Worm (Caenorhabditis elegans) whole organism, late embryonic: ENCODE measurements around the gene cyp-33C7.

Source experiments
- C08G9.2 ChIP-seq: sonication (generic microtip); optimal IDR thresholded peaks from 2 replicates; lab custom pipeline; 2016; ENCODE audit warnings: mild to moderate bottlenecking, missing genetic modification characterization, moderate library complexity, missing compliant biosample characterization
- C38D4.7 ChIP-seq: fragments of 200-800 bp; sonication (Bioruptor generic); optimal IDR thresholded peaks from 2 replicates; lab custom pipeline; 2018; ENCODE audit warnings: mild to moderate bottlenecking, missing genetic modification characterization, moderate library complexity, missing compliant biosample characterization
- K02D7.2 ChIP-seq: sonication (generic microtip); optimal IDR thresholded peaks from 2 replicates; lab custom pipeline; 2017; ENCODE audit warnings: mild to moderate bottlenecking, missing genetic modification characterization, missing compliant biosample characterization
- K09A11.1 ChIP-seq: sonication (generic microtip); optimal IDR thresholded peaks from 2 replicates; lab custom pipeline; 2017; ENCODE audit warnings: antibody characterized with exemption, mild to moderate bottlenecking, missing genetic modification characterization, missing compliant biosample characterization; ENCODE audit not compliant: insufficient read depth
- ahr-1 ChIP-seq: sonication (generic microtip); optimal IDR thresholded peaks from 2 replicates; lab custom pipeline; 2016; ENCODE audit warnings: missing genetic modification characterization, missing compliant biosample characterization
- ama-1 ChIP-seq: fragments of 150-350 bp; optimal IDR thresholded peaks from 2 replicates; lab custom pipeline; 2014
- ceh-14 ChIP-seq: sonication (generic microtip); optimal IDR thresholded peaks from 2 replicates; lab custom pipeline; 2016; ENCODE audit warnings: missing genotype, missing genetic modification characterization, missing compliant biosample characterization
- ceh-22 ChIP-seq: sonication (generic microtip); optimal IDR thresholded peaks from 2 replicates; lab custom pipeline; 2017; ENCODE audit warnings: missing biosample characterization, missing genetic modification characterization
- ceh-24 ChIP-seq: sonication (generic microtip); optimal IDR thresholded peaks from 2 replicates; lab custom pipeline; 2016; ENCODE audit warnings: mild to moderate bottlenecking, missing genetic modification characterization, missing compliant biosample characterization
- ceh-31 ChIP-seq: sonication (generic microtip); optimal IDR thresholded peaks from 2 replicates; lab custom pipeline; 2016; ENCODE audit warnings: missing genetic modification characterization, missing compliant biosample characterization
- ceh-9 ChIP-seq: sonication (generic microtip); optimal IDR thresholded peaks from 2 replicates; lab custom pipeline; 2016; ENCODE audit warnings: mild to moderate bottlenecking, missing genetic modification characterization, inconsistent platforms, missing compliant biosample characterization
- dmd-4 ChIP-seq: sonication (generic microtip); optimal IDR thresholded peaks from 2 replicates; lab custom pipeline; 2016; ENCODE audit warnings: borderline replicate concordance, missing genetic modification characterization, missing compliant biosample characterization
- eyg-1 ChIP-seq: sonication (generic microtip); optimal IDR thresholded peaks from 2 replicates; lab custom pipeline; 2016; ENCODE audit warnings: missing genotype, missing genetic modification characterization, missing compliant biosample characterization
- fax-1 ChIP-seq: sonication (generic microtip); optimal IDR thresholded peaks from 2 replicates; lab custom pipeline; 2016; ENCODE audit warnings: missing genotype, missing genetic modification characterization, missing compliant biosample characterization
- fkh-10 ChIP-seq: fragments of 150-350 bp; optimal IDR thresholded peaks from 2 replicates; lab custom pipeline; 2014; ENCODE audit warnings: missing biosample characterization, missing genetic modification reagents, missing genetic modification characterization
- gmeb-2 ChIP-seq: sonication (generic microtip); optimal IDR thresholded peaks from 2 replicates; lab custom pipeline; 2016; ENCODE audit warnings: missing genetic modification characterization, inconsistent platforms, missing compliant biosample characterization
- hlh-15 ChIP-seq: sonication (generic microtip); optimal IDR thresholded peaks from 2 replicates; lab custom pipeline; 2016; ENCODE audit warnings: missing genetic modification characterization, missing compliant biosample characterization
- hlh-30 ChIP-seq: sonication (generic microtip); optimal IDR thresholded peaks from 2 replicates; lab custom pipeline; 2017; ENCODE audit warnings: antibody characterized with exemption, missing genetic modification characterization, missing compliant biosample characterization; ENCODE audit not compliant: insufficient read depth
- hlh-6 ChIP-seq: sonication (generic microtip); optimal IDR thresholded peaks from 2 replicates; lab custom pipeline; 2016; ENCODE audit warnings: missing genotype, missing genetic modification characterization, missing compliant biosample characterization
- madf-2 ChIP-seq: sonication (generic microtip); optimal IDR thresholded peaks from 2 replicates; lab custom pipeline; 2017; ENCODE audit warnings: missing genetic modification characterization, missing compliant biosample characterization
- mec-3 ChIP-seq: sonication (generic microtip); optimal IDR thresholded peaks from 2 replicates; lab custom pipeline; 2016; ENCODE audit warnings: borderline replicate concordance, missing genetic modification characterization, missing compliant biosample characterization
- nfya-1 ChIP-seq: sonication (generic microtip); optimal IDR thresholded peaks from 2 replicates; lab custom pipeline; 2017; ENCODE audit warnings: missing genetic modification characterization, mild to moderate bottlenecking, missing compliant biosample characterization, antibody characterized with exemption, moderate library complexity
- odd-2 ChIP-seq: sonication (generic microtip); optimal IDR thresholded peaks from 2 replicates; lab custom pipeline; 2017; ENCODE audit warnings: antibody characterized with exemption, mild to moderate bottlenecking, missing genetic modification characterization, missing compliant biosample characterization
- pha-4 ChIP-seq: fragments of 150-350 bp; optimal IDR thresholded peaks from 2 replicates; lab custom pipeline; 2018; ENCODE audit warnings: missing biosample characterization, missing genetic modification reagents, missing genetic modification characterization
- syd-9 ChIP-seq: sonication (generic microtip); optimal IDR thresholded peaks from 2 replicates; lab custom pipeline; 2016; ENCODE audit warnings: mild to moderate bottlenecking, missing genetic modification characterization, moderate library complexity, missing compliant biosample characterization
- ttx-3 ChIP-seq: sonication (generic microtip); optimal IDR thresholded peaks from 2 replicates; lab custom pipeline; 2016; ENCODE audit warnings: missing genetic modification reagents, missing genetic modification characterization, missing compliant biosample characterization
- unc-3 ChIP-seq, 2 experiments: fragments of 200-800 bp in 1 of 2; sonication (Bioruptor generic) in 1 of 2; sonication (generic microtip) in 1 of 2; conservative IDR thresholded peaks in 1 of 2; optimal IDR thresholded peaks in 1 of 2; 2 replicates each; pipeline versions ENCODE4 v1.3.6 to Lab custom; 2016 to 2022; ENCODE audit warnings: missing compliant biosample characterization in 2 of 2, missing genetic modification characterization in 2 of 2, missing genetic modification reagents in 1 of 2
- unc-42 ChIP-seq: sonication (generic microtip); optimal IDR thresholded peaks from 2 replicates; lab custom pipeline; 2016; ENCODE audit warnings: missing genotype, missing genetic modification characterization, missing compliant biosample characterization

The cyp-33C7 gene

DNA sequence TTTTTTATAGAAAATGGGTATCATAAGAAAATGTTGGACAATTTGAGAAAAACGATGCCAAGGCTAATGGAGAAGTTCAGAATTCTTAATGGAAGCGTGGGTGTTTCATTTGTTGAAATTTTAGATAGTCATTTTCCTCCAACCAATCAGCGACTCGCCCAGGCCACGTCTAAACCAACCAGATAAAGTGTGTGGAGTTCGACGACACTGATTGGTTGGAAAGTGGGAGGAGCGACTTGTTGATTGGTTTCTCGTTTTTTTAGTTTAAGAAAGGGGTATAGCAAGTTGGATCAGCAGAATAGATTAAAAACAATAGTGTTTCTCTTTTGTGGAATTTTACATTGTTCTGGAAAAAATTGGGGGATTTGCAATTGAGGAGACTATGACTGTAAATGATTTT, 42.8 kb upstream of the cyp-33C7 start:
- TF ChIP-seq nfya-1 (tag; lab: Kevin White, UChicago) = peak; percentile 92
- TF ChIP-seq eyg-1 (tag; lab: Kevin White, UChicago) = no peak

ce11 chrV:2211936-2212335, 38.4 kb upstream of the cyp-33C7 start, which contains the start of gene nhr-133:
TSS of gene nhr-133 (minus strand) at chrV:2212118.
- TF ChIP-seq hlh-30 (tag; lab: Kevin White, UChicago) = peak; percentile 37
- no peak for TF ChIP-seq dmd-4 (tag; lab: Kevin White, UChicago)
- TF ChIP-seq, all 69 proteins: peak for 1

DNA sequence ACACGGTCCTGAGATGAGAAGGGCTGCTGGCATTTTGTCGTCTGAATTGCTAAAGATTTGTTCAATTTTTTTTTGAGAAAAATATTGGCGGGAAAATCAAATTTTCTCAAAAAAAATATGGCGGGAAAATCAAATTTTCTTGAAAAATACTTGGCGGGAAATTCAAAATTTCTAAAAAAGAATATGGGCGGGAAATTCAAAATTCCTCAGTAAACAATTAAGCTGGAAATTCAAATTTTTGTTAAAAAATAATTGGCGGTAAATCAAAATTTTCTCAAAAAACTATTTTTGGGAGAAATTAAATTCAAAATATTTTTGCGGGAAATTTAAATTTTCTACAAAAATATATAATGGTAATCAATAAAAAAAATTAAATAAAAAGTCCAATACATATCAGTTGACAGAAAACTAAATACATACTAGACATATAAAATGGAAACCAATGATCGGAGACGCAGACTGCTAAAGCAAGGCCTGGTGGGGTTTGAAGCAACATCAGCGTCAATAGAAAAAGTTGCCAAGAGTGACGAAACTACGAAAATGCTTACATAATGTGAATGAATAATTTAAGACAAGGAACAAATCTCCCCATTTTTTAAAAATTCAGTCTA, 35.8 kb upstream of the cyp-33C7 start, which contains the start of gene nhr-184:
nhr-184 (minus strand) TSS at position 51 of the 611 bp plus-strand sequence.
- no peak for TF ChIP-seq syd-9 (tag; lab: Kevin White, UChicago)
- no peak for TF ChIP-seq ceh-14
- TF ChIP-seq K02D7.2 = no peak
- TF ChIP-seq hlh-15 (tag; lab: Kevin White, UChicago) = no peak
- no peak for TF ChIP-seq hlh-6 (tag; lab: Kevin White, UChicago)
- TF ChIP-seq ahr-1 = no peak
- TF ChIP-seq ceh-24 (tag; lab: Kevin White, UChicago) = no peak
- TF ChIP-seq gmeb-2 (tag; lab: Kevin White, UChicago) = no peak
- no peak for TF ChIP-seq fax-1 (tag; lab: Kevin White, UChicago)
- no peak for TF ChIP-seq dmd-4 (tag; lab: Kevin White, UChicago)
- no peak for TF ChIP-seq pha-4 (tag; lab: Kevin White, UChicago)
- TF ChIP-seq mec-3 = no peak
- TF ChIP-seq ceh-22 (tag; lab: Kevin White, UChicago) = no peak
- TF ChIP-seq C08G9.2 (tag; lab: Kevin White, UChicago) = no peak

DNA sequence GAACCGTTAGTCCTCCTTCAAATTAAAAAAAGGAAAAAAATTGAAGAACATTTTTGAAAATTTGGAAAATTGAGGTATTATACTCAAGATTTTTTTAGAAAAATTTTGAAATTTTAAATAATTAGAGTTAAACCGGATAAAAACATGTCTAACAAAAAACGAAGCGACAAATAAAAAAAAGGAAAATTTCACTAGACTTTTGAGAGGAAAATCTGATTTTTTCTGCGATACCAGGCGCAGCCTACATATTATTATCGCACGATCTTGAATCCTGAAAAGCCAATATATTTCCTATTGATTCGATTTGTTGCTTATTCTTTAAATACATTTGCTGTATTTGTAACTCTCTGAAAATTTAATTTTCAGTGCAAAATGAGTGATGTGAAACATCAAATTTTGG, 35.0 kb upstream of the cyp-33C7 start, which contains the start of gene nstp-8:
nstp-8 (plus strand) TSS at position 301 of the 400 bp plus-strand sequence.
- no peak for TF ChIP-seq eyg-1 (tag; lab: Kevin White, UChicago)
- no peak for TF ChIP-seq ama-1
- TF ChIP-seq ceh-9 (tag; lab: Kevin White, UChicago) = no peak
- TF ChIP-seq madf-2 (tag; lab: Kevin White, UChicago) = no peak

DNA sequence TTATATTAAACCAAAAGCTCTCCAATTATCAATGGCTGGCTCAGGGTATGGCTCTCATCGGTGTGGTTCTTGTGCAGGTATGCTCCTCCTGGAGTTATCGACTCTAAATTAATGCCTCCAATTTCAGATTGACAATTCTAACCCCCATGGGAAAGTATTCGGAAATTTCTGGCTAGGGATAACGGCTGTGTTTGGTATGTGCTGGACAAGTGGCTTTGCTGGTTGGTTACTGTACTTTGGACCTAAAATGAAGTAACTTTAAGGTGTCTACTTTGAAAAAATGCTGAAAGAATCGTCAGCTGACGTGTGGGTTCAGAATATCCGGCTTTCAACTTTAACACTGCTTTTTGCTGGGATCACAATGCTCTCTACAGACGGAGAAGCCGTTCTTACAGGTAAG, 33.4 kb upstream of the cyp-33C7 start:
- TF ChIP-seq hlh-15 (tag; lab: Kevin White, UChicago) = no peak
- no peak for TF ChIP-seq unc-3 (GFP tag; conservative IDR thresholded peaks at IDR 0.05; lab: Robert Waterston, UW)
- no peak for TF ChIP-seq unc-3 (tag; optimal IDR thresholded peaks at IDR 0.05; lab: Kevin White, UChicago)
- TF ChIP-seq C38D4.7 (GFP tag; lab: Kevin White, UChicago) = no peak
- no peak for TF ChIP-seq ceh-9 (tag; lab: Kevin White, UChicago)
- no peak for TF ChIP-seq odd-2 (tag; lab: Kevin White, UChicago)
- TF ChIP-seq fkh-10 (GFP tag; lab: Kevin White, UChicago) = no peak
- TF ChIP-seq syd-9 (tag; lab: Kevin White, UChicago) = no peak
- no peak for TF ChIP-seq hlh-6 (tag; lab: Kevin White, UChicago)
- TF ChIP-seq K09A11.1 (tag; lab: Kevin White, UChicago) = no peak
- TF ChIP-seq ttx-3 (tag; lab: Kevin White, UChicago) = no peak

- no peak for TF ChIP-seq unc-42 (tag; lab: Kevin White, UChicago)
- TF ChIP-seq dmd-4 (tag; lab: Kevin White, UChicago) = no peak
- peak; percentile 22 for TF ChIP-seq hlh-30 (tag; lab: Kevin White, UChicago)
- TF ChIP-seq ttx-3 (tag; lab: Kevin White, UChicago) = no peak
- no peak for TF ChIP-seq ceh-31
These were observed 31.5 kb upstream of the cyp-33C7 start, which contains the start of gene nhr-56 for ce11 chrV:2218803-2219202. TSS of gene nhr-56 (plus strand) at chrV:2219004.
